Fruit fly (Drosophila melanogaster) whole organism, embryonic: ENCODE data around the gene Strip.

Source experiments
- C15 ChIP-seq: fragments of 200-800 bp; sonication (Bioruptor generic); IDR thresholded peaks from 3 replicates; pipeline ENCODE4 v1.3.6; 2022; ENCODE audit warnings: missing biosample characterization, missing genetic modification characterization
- CG10321 ChIP-seq: fragments of 200-800 bp; sonication (Bioruptor generic); IDR thresholded peaks from 2 replicates; pipeline ENCODE4 v1.3.6; 2022; ENCODE audit warnings: missing biosample characterization, missing genetic modification characterization
- CG11398 ChIP-seq: fragments of 200-800 bp; sonication (Bioruptor generic); optimal IDR thresholded peaks from 2 replicates; lab custom pipeline; 2016; ENCODE audit warnings: missing biosample characterization, missing genetic modification characterization
- CG12219 ChIP-seq: fragments of 200-800 bp; sonication (Bioruptor generic); optimal IDR thresholded peaks from 3 replicates; lab custom pipeline; 2018; ENCODE audit warnings: missing biosample characterization, mild to moderate bottlenecking, missing genetic modification characterization
- CG13894 ChIP-seq: fragments of 200-800 bp; sonication (Bioruptor generic); optimal IDR thresholded peaks from 3 replicates; lab custom pipeline; 2018; ENCODE audit warnings: missing biosample characterization, mild to moderate bottlenecking, missing genetic modification characterization, moderate library complexity
- CG14050 ChIP-seq: fragments of 200-800 bp; sonication (Bioruptor generic); IDR thresholded peaks from 3 replicates; pipeline ENCODE4 v1.3.6; 2022; ENCODE audit warnings: missing biosample characterization, missing genetic modification characterization
- CG14965 ChIP-seq: fragments of 200-800 bp; sonication (Bioruptor generic); optimal IDR thresholded peaks from 2 replicates; lab custom pipeline; 2016; ENCODE audit warnings: missing biosample characterization, missing genetic modification characterization, borderline replicate concordance
- CG17361 ChIP-seq: fragments of 200-800 bp; sonication (Bioruptor generic); IDR thresholded peaks from 3 replicates; pipeline ENCODE4 v1.3.6; 2022; ENCODE audit warnings: missing biosample characterization, missing genetic modification characterization
- CG17612 ChIP-seq: fragments of 200-800 bp; sonication (Bioruptor generic); IDR thresholded peaks from 2 replicates; pipeline ENCODE4 v1.3.6; 2022; ENCODE audit warnings: missing biosample characterization, missing genetic modification characterization
- CG3281 ChIP-seq: fragments of 200-800 bp; sonication (Bioruptor generic); optimal IDR thresholded peaks from 3 replicates; lab custom pipeline; 2017; ENCODE audit warnings: missing biosample characterization, mild to moderate bottlenecking, missing genetic modification characterization
- CG3407 ChIP-seq: fragments of 200-800 bp; sonication (Bioruptor generic); optimal IDR thresholded peaks from 2 replicates; lab custom pipeline; 2018; ENCODE audit warnings: missing biosample characterization, mild to moderate bottlenecking, missing genetic modification characterization
- CG34224 ChIP-seq: fragments of 200-800 bp; sonication (Bioruptor generic); IDR thresholded peaks from 3 replicates; pipeline ENCODE4 v1.3.6; 2022; ENCODE audit warnings: missing biosample characterization, missing genetic modification characterization; ENCODE audit not compliant: partially characterized antibody
- CG3838 ChIP-seq: fragments of 200-800 bp; sonication (Bioruptor generic); optimal IDR thresholded peaks from 3 replicates; lab custom pipeline; 2016; ENCODE audit warnings: missing biosample characterization, missing genetic modification characterization
- CG3995 ChIP-seq: fragments of 200-800 bp; sonication (Bioruptor generic); optimal IDR thresholded peaks from 3 replicates; lab custom pipeline; 2016; ENCODE audit warnings: missing biosample characterization, missing genetic modification characterization
- CG4424 ChIP-seq: fragments of 200-800 bp; sonication (Bioruptor generic); optimal IDR thresholded peaks from 3 replicates; lab custom pipeline; 2016; ENCODE audit warnings: missing biosample characterization, missing genetic modification characterization
- CG6683 ChIP-seq: fragments of 200-800 bp; sonication (Bioruptor generic); optimal IDR thresholded peaks from 2 replicates; lab custom pipeline; 2017; ENCODE audit warnings: missing biosample characterization, mild to moderate bottlenecking, missing genetic modification characterization, missing genetic modification reagents
- CG7271 ChIP-seq: fragments of 200-800 bp; sonication (Bioruptor generic); optimal IDR thresholded peaks from 2 replicates; lab custom pipeline; 2018; ENCODE audit warnings: missing biosample characterization, mild to moderate bottlenecking, missing genetic modification characterization, moderate library complexity
- CG9215 ChIP-seq: fragments of 200-800 bp; sonication (Bioruptor generic); IDR thresholded peaks from 2 replicates; pipeline ENCODE4 v1.3.6; 2022; ENCODE audit warnings: missing biosample characterization, missing genetic modification characterization
- Chrac-16 ChIP-seq: fragments of 200-800 bp; sonication (Bioruptor generic); optimal IDR thresholded peaks from 3 replicates; lab custom pipeline; 2016; ENCODE audit warnings: missing biosample characterization, missing genetic modification characterization
- Deaf1 ChIP-seq: fragments of 200-800 bp; optimal IDR thresholded peaks from 3 replicates; lab custom pipeline; 2019; ENCODE audit warnings: missing biosample characterization, mild to moderate bottlenecking, missing genetic modification characterization, moderate library complexity
- Doc3 ChIP-seq: fragments of 200-800 bp; sonication (Bioruptor generic); IDR thresholded peaks from 3 replicates; pipeline ENCODE4 v1.3.6; 2022; ENCODE audit warnings: missing biosample characterization, missing genetic modification characterization; ENCODE audit not compliant: partially characterized antibody
- Fer1 ChIP-seq: fragments of 200-800 bp; sonication (Bioruptor generic); optimal IDR thresholded peaks from 2 replicates; lab custom pipeline; 2017; ENCODE audit warnings: missing biosample characterization, mild to moderate bottlenecking, missing genetic modification characterization
- HLH3B ChIP-seq: fragments of 200-800 bp; sonication (Bioruptor generic); IDR thresholded peaks from 2 replicates; pipeline ENCODE4 v1.3.6; 2022; ENCODE audit warnings: missing biosample characterization, missing genetic modification characterization
- Hand ChIP-seq: fragments of 200-800 bp; sonication (Bioruptor generic); optimal IDR thresholded peaks from 2 replicates; lab custom pipeline; 2017; ENCODE audit warnings: mild to moderate bottlenecking, missing biosample characterization, missing genetic modification reagents, missing genetic modification characterization
- Hr51 ChIP-seq, 2 experiments: fragments of 200-800 bp; sonication (Bioruptor generic); optimal IDR thresholded peaks; 2 replicates in 1 of 2; 3 replicates in 1 of 2; lab custom pipeline; 2016 to 2018; ENCODE audit warnings: missing biosample characterization in 2 of 2, missing genetic modification characterization in 2 of 2, mild to moderate bottlenecking in 1 of 2, moderate library complexity in 1 of 2
- Max ChIP-seq: fragments of 200-800 bp; sonication (Bioruptor generic); optimal IDR thresholded peaks from 2 replicates; lab custom pipeline; 2016; ENCODE audit warnings: missing biosample characterization, mild to moderate bottlenecking, missing genetic modification characterization
- Oaz ChIP-seq: fragments of 200-800 bp; sonication (Bioruptor generic); IDR thresholded peaks from 2 replicates; pipeline ENCODE4 v1.3.6; 2022; ENCODE audit warnings: missing biosample characterization, missing genetic modification characterization
- Oli ChIP-seq: fragments of 200-800 bp; sonication (Bioruptor generic); optimal IDR thresholded peaks from 2 replicates; lab custom pipeline; 2018; ENCODE audit warnings: missing biosample characterization, mild to moderate bottlenecking, missing genetic modification characterization, moderate library complexity
- Scr ChIP-seq: fragments of 200-800 bp; sonication (Bioruptor generic); IDR thresholded peaks from 2 replicates; pipeline ENCODE4 v1.3.6; 2022; ENCODE audit warnings: missing biosample characterization, missing genetic modification characterization; ENCODE audit not compliant: partially characterized antibody
- ab ChIP-seq: fragments of 200-800 bp; sonication (Bioruptor generic); optimal IDR thresholded peaks from 2 replicates; lab custom pipeline; 2016; ENCODE audit warnings: missing biosample characterization, missing genetic modification characterization
- ash1 ChIP-seq: fragments of 200-800 bp; sonication (Bioruptor generic); optimal IDR thresholded peaks from 2 replicates; lab custom pipeline; 2018; ENCODE audit warnings: missing biosample characterization, mild to moderate bottlenecking, missing genetic modification characterization
- bab2 ChIP-seq: fragments of 200-800 bp; sonication (Bioruptor generic); optimal IDR thresholded peaks from 2 replicates; lab custom pipeline; 2016; ENCODE audit warnings: missing biosample characterization, missing genetic modification characterization
- bigmax ChIP-seq: fragments of 200-800 bp; sonication (Bioruptor generic); optimal IDR thresholded peaks from 2 replicates; lab custom pipeline; 2018; ENCODE audit warnings: missing biosample characterization, mild to moderate bottlenecking, missing genetic modification characterization
- ewg ChIP-seq: fragments of 200-800 bp; sonication (Bioruptor generic); optimal IDR thresholded peaks from 3 replicates; lab custom pipeline; 2017; ENCODE audit warnings: mild to moderate bottlenecking, missing biosample characterization, missing genetic modification reagents, missing genetic modification characterization
- fd64A ChIP-seq: fragments of 200-800 bp; sonication (Bioruptor generic); optimal IDR thresholded peaks from 3 replicates; lab custom pipeline; 2018; ENCODE audit warnings: missing biosample characterization, mild to moderate bottlenecking, missing genetic modification characterization
- gcm2 ChIP-seq: fragments of 200-800 bp; sonication (Bioruptor generic); optimal IDR thresholded peaks from 2 replicates; lab custom pipeline; 2016; ENCODE audit warnings: missing biosample characterization, missing genetic modification characterization
- gem ChIP-seq: fragments of 200-800 bp; sonication (Bioruptor generic); optimal IDR thresholded peaks from 2 replicates; lab custom pipeline; 2019; ENCODE audit warnings: missing biosample characterization, mild to moderate bottlenecking, missing genetic modification characterization, moderate library complexity
- h ChIP-seq: fragments of >200 bp; optimal IDR thresholded peaks from 2 replicates; lab custom pipeline; 2017
- insv ChIP-seq, 2 experiments: fragments of 200-800 bp; sonication (Bioruptor generic); optimal IDR thresholded peaks; 3 replicates each; lab custom pipeline; 2016 to 2018; ENCODE audit warnings: missing biosample characterization in 2 of 2, missing genetic modification characterization in 2 of 2
- kay ChIP-seq: fragments of 200-800 bp; sonication (Bioruptor generic); optimal IDR thresholded peaks from 2 replicates; lab custom pipeline; 2016; ENCODE audit warnings: missing biosample characterization, missing genetic modification characterization
- nerfin-1 ChIP-seq: fragments of 200-800 bp; sonication (Bioruptor generic); optimal IDR thresholded peaks from 3 replicates; lab custom pipeline; 2019; ENCODE audit warnings: missing biosample characterization, mild to moderate bottlenecking, missing genetic modification characterization, moderate library complexity
- run ChIP-seq: fragments of 200-800 bp; sonication (Bioruptor generic); optimal IDR thresholded peaks from 3 replicates; lab custom pipeline; 2018; ENCODE audit warnings: missing biosample characterization, mild to moderate bottlenecking, missing genetic modification characterization
- sens ChIP-seq: fragments of 200-800 bp; sonication (Bioruptor generic); peaks from one replicate; lab custom pipeline; 2016; ENCODE audit warnings: missing biosample characterization, missing genetic modification characterization
- seq ChIP-seq: fragments of 200-800 bp; sonication (Bioruptor generic); IDR thresholded peaks from 2 replicates; pipeline ENCODE4 v1.3.6; 2022; ENCODE audit warnings: missing biosample characterization, missing genetic modification characterization
- sob ChIP-seq: fragments of 200-800 bp; sonication (Bioruptor generic); IDR thresholded peaks from 2 replicates; pipeline ENCODE4 v1.3.6; 2022; ENCODE audit warnings: missing biosample characterization, missing genetic modification characterization
- tgo ChIP-seq: fragments of 200-800 bp; sonication (Bioruptor generic); IDR thresholded peaks from 3 replicates; pipeline ENCODE4 v1.3.6; 2022; ENCODE audit warnings: missing biosample characterization, missing genetic modification characterization
- tna ChIP-seq: fragments of 200-800 bp; sonication (Bioruptor generic); IDR thresholded peaks from 2 replicates; pipeline ENCODE4 v1.3.6; 2022; ENCODE audit warnings: missing biosample characterization, missing genetic modification characterization; ENCODE audit not compliant: partially characterized antibody
- toy ChIP-seq: fragments of 200-800 bp; sonication (Bioruptor generic); IDR thresholded peaks from 2 replicates; pipeline ENCODE4 v1.3.6; 2022; ENCODE audit warnings: missing biosample characterization, missing genetic modification characterization
- unc-4 ChIP-seq: fragments of 200-800 bp; sonication (Bioruptor generic); IDR thresholded peaks from 2 replicates; pipeline ENCODE4 v1.3.6; 2022; ENCODE audit warnings: missing biosample characterization, missing genetic modification characterization; ENCODE audit not compliant: partially characterized antibody
- usp ChIP-seq: fragments of >200 bp; optimal IDR thresholded peaks from 2 replicates; lab custom pipeline; 2017; ENCODE audit warnings: missing biosample characterization, missing genetic modification characterization

Strip gene

dm6 chr3L:3301171-3301738 is 27.4 kb downstream of the Strip start (continued):
- TF ChIP-seq fd64A (GFP tag; lab: Kevin White, UChicago): peak; percentile 60
- TF ChIP-seq Oaz (GFP tag; lab: Robert Waterston, UW): peak; percentile 90
- TF ChIP-seq Fer1 (GFP tag; lab: Kevin White, UChicago): peak; percentile 96
- no peak for TF ChIP-seq Doc3 (GFP tag; lab: Robert Waterston, UW)
- peak; percentile 77 for TF ChIP-seq Hand
- no peak for TF ChIP-seq unc-4 (GFP tag; lab: Robert Waterston, UW)
- TF ChIP-seq ab (GFP tag; lab: Kevin White, UChicago): peak; percentile 45
- peak; percentile 92 for TF ChIP-seq CG3281 (GFP tag; lab: Kevin White, UChicago)
- TF ChIP-seq sens: peak; percentile 99
- peak; percentile 80; the same call in 2 of the 3 replicates for TF ChIP-seq C15 (GFP tag; lab: Robert Waterston, UW)
- TF ChIP-seq CG13894 (tag; lab: Kevin White, UChicago): peak; percentile 79
- peak; percentile 61 for TF ChIP-seq CG14965 (GFP tag; lab: Kevin White, UChicago)
- peak; percentile 83 for TF ChIP-seq CG6683 (GFP tag; lab: Kevin White, UChicago)
- TF ChIP-seq Max (GFP tag; lab: Kevin White, UChicago): peak; percentile 89
- peak; percentile 60; the same call in 1 of the 2 replicates for TF ChIP-seq CG17612
- no peak for TF ChIP-seq CG34224
- peak; percentile 93 for TF ChIP-seq seq (GFP tag; lab: Robert Waterston, UW)
- TF ChIP-seq run (tag; lab: Kevin White, UChicago): peak; percentile 90
- TF ChIP-seq CG14050 (GFP tag; lab: Robert Waterston, UW): peak; percentile 84
- peak; percentile 69 for TF ChIP-seq CG9215 (GFP tag; lab: Robert Waterston, UW)
- no peak for TF ChIP-seq Scr (GFP tag; lab: Robert Waterston, UW)
- TF ChIP-seq usp: no peak
- TF ChIP-seq Deaf1 (tag; lab: Kevin White, UChicago): peak; percentile 77
- peak; percentile 23 for TF ChIP-seq CG3995
- TF ChIP-seq CG11398 (GFP tag; lab: Kevin White, UChicago): peak; percentile 83
- TF ChIP-seq Chrac-16 (GFP tag; lab: Kevin White, UChicago): peak; percentile 89
- TF ChIP-seq CG3838 (GFP tag; lab: Kevin White, UChicago): peak; percentile 84
- peak; percentile 72 for TF ChIP-seq CG10321 (GFP tag; lab: Robert Waterston, UW)
- TF ChIP-seq bab2 (GFP tag; lab: Kevin White, UChicago): peak; percentile 90
- TF ChIP-seq CG4424 (GFP tag; lab: Kevin White, UChicago): peak; percentile 92
- TF ChIP-seq ash1 (GFP tag; lab: Kevin White, UChicago): no peak
- TF ChIP-seq HLH3B: peak; percentile 90
- TF ChIP-seq gem: peak; percentile 96
- peak; percentile 94 for TF ChIP-seq sob
- no peak for TF ChIP-seq h (lab: Kevin White, UChicago)
- peak; percentile 85 for TF ChIP-seq CG3407 (GFP tag; lab: Kevin White, UChicago)
- TF ChIP-seq tna (GFP tag; lab: Robert Waterston, UW): no peak
- TF ChIP-seq CG7271 (tag; lab: Kevin White, UChicago): peak; percentile 62
- TF ChIP-seq kay (GFP tag; lab: Kevin White, UChicago): peak; percentile 84
- TF ChIP-seq Oli (tag; lab: Kevin White, UChicago): peak; percentile 94
- peak; percentile 81 for TF ChIP-seq ewg (GFP tag; lab: Kevin White, UChicago)
- TF ChIP-seq nerfin-1: peak; percentile 87
- TF ChIP-seq CG17361 (GFP tag; lab: Robert Waterston, UW): peak; percentile 94
- peak; percentile 93 for TF ChIP-seq tgo (GFP tag; lab: Robert Waterston, UW)
- TF ChIP-seq gcm2 (GFP tag; lab: Kevin White, UChicago): peak; percentile 72
- TF ChIP-seq bigmax (GFP tag; lab: Kevin White, UChicago): peak; percentile 18
- peak in 1 of 2 experiments; percentile 27 for TF ChIP-seq insv (GFP tag; optimal IDR thresholded peaks at IDR 0.05; lab: Kevin White, UChicago)
- peak; percentile 80 to 97 for TF ChIP-seq Hr51 (GFP tag; optimal IDR thresholded peaks at IDR 0.05; lab: Kevin White, UChicago)
- TF ChIP-seq CG12219 (GFP tag; lab: Kevin White, UChicago): peak; percentile 92
- peak; percentile 82 for TF ChIP-seq toy (GFP tag; lab: Robert Waterston, UW)
